Fruit fly (Drosophila melanogaster) whole organism, embryonic: ENCODE results near the gene Ugt37B1.

Experiments
- Atf6 ChIP-seq: fragments of 200-800 bp; sonication (Bioruptor generic); IDR thresholded peaks from 2 replicates; pipeline ENCODE4 v1.3.6; 2022; ENCODE audit warnings: missing biosample characterization, missing genetic modification characterization
- CG10366 ChIP-seq: fragments of 200-800 bp; sonication (Bioruptor generic); IDR thresholded peaks from 2 replicates; pipeline ENCODE4 v1.3.6; 2022; ENCODE audit warnings: missing biosample characterization, missing genetic modification characterization
- CG10979 ChIP-seq: fragments of 200-800 bp; sonication (Bioruptor generic); optimal IDR thresholded peaks from 2 replicates; lab custom pipeline; 2018; ENCODE audit warnings: missing biosample characterization, mild to moderate bottlenecking, missing genetic modification characterization, moderate library complexity
- CG11093 ChIP-seq: fragments of 200-800 bp; sonication (Bioruptor generic); IDR thresholded peaks from 3 replicates; pipeline ENCODE4 v1.3.6; 2022; ENCODE audit warnings: missing biosample characterization, missing genetic modification characterization
- CG13296 ChIP-seq: fragments of 200-800 bp; sonication (Bioruptor generic); optimal IDR thresholded peaks from 3 replicates; lab custom pipeline; 2018; ENCODE audit warnings: missing biosample characterization, mild to moderate bottlenecking, missing genetic modification characterization
- CG14860 ChIP-seq: fragments of 200-800 bp; sonication (Bioruptor generic); IDR thresholded peaks from 3 replicates; pipeline ENCODE4 v1.3.6; 2022; ENCODE audit warnings: missing biosample characterization, missing genetic modification characterization; ENCODE audit not compliant: partially characterized antibody
- CG1603 ChIP-seq: fragments of 200-800 bp; sonication (Bioruptor generic); optimal IDR thresholded peaks from 2 replicates; lab custom pipeline; 2019; ENCODE audit warnings: missing biosample characterization, mild to moderate bottlenecking, missing genetic modification characterization, moderate library complexity
- CG17361 ChIP-seq: fragments of 200-800 bp; sonication (Bioruptor generic); IDR thresholded peaks from 3 replicates; pipeline ENCODE4 v1.3.6; 2022; ENCODE audit warnings: missing biosample characterization, missing genetic modification characterization
- CG2712 ChIP-seq: fragments of 200-800 bp; optimal IDR thresholded peaks from 3 replicates; lab custom pipeline; 2019; ENCODE audit warnings: missing biosample characterization, mild to moderate bottlenecking, missing genetic modification characterization, moderate library complexity
- CG3281 ChIP-seq: fragments of 200-800 bp; sonication (Bioruptor generic); optimal IDR thresholded peaks from 3 replicates; lab custom pipeline; 2017; ENCODE audit warnings: missing biosample characterization, mild to moderate bottlenecking, missing genetic modification characterization
- CG33557 ChIP-seq: fragments of 200-800 bp; sonication (Bioruptor generic); optimal IDR thresholded peaks from 2 replicates; lab custom pipeline; 2019; ENCODE audit warnings: missing biosample characterization, mild to moderate bottlenecking, missing genetic modification characterization, moderate library complexity
- CG34224 ChIP-seq: fragments of 200-800 bp; sonication (Bioruptor generic); IDR thresholded peaks from 3 replicates; pipeline ENCODE4 v1.3.6; 2022; ENCODE audit warnings: missing biosample characterization, missing genetic modification characterization; ENCODE audit not compliant: partially characterized antibody
- CG34422 ChIP-seq: fragments of 200-800 bp; sonication (Bioruptor generic); IDR thresholded peaks from 3 replicates; pipeline ENCODE4 v1.3.6; 2022; ENCODE audit warnings: missing biosample characterization, missing genetic modification characterization
- CG3995 ChIP-seq: fragments of 200-800 bp; sonication (Bioruptor generic); optimal IDR thresholded peaks from 3 replicates; lab custom pipeline; 2016; ENCODE audit warnings: missing biosample characterization, missing genetic modification characterization
- CG4282 ChIP-seq: fragments of 200-800 bp; sonication (Bioruptor generic); optimal IDR thresholded peaks from 2 replicates; lab custom pipeline; 2016; ENCODE audit warnings: missing biosample characterization, missing genetic modification characterization
- CG4404 ChIP-seq: fragments of 200-800 bp; sonication (Bioruptor generic); IDR thresholded peaks from 2 replicates; pipeline ENCODE4 v1.3.6; 2022; ENCODE audit warnings: missing biosample characterization, missing genetic modification characterization
- CG4730 ChIP-seq: fragments of 200-800 bp; sonication (Bioruptor generic); IDR thresholded peaks from 2 replicates; pipeline ENCODE4 v1.3.6; 2022; ENCODE audit warnings: missing biosample characterization, missing genetic modification characterization
- CG5180 ChIP-seq: fragments of 200-800 bp; sonication (Bioruptor generic); optimal IDR thresholded peaks from 3 replicates; lab custom pipeline; 2017; ENCODE audit warnings: missing biosample characterization, missing genetic modification characterization, mild to moderate bottlenecking, moderate library complexity, missing genetic modification reagents
- CG6175 ChIP-seq: fragments of 200-800 bp; sonication (Bioruptor generic); IDR thresholded peaks from 3 replicates; pipeline ENCODE4 v1.3.6; 2022; ENCODE audit warnings: missing biosample characterization, missing genetic modification characterization
- CG7556 ChIP-seq: fragments of 200-800 bp; sonication (Bioruptor generic); optimal IDR thresholded peaks from 2 replicates; lab custom pipeline; 2017; ENCODE audit warnings: missing biosample characterization, mild to moderate bottlenecking, missing genetic modification characterization
- CG7745 ChIP-seq: fragments of 200-800 bp; sonication (Bioruptor generic); optimal IDR thresholded peaks from 2 replicates; lab custom pipeline; 2018; ENCODE audit warnings: missing biosample characterization, mild to moderate bottlenecking, missing genetic modification characterization, moderate library complexity
- CG7928 ChIP-seq: fragments of 200-800 bp; sonication (Bioruptor generic); optimal IDR thresholded peaks from 2 replicates; lab custom pipeline; 2017; ENCODE audit warnings: missing biosample characterization, mild to moderate bottlenecking, missing genetic modification characterization
- CG8290 ChIP-seq, 3 experiments: fragments of 200-800 bp; sonication (Bioruptor generic); optimal IDR thresholded peaks; 2 replicates each; lab custom pipeline; 2016 to 2019; ENCODE audit warnings: missing biosample characterization in 3 of 3, missing genetic modification characterization in 3 of 3, mild to moderate bottlenecking in 2 of 3, moderate library complexity in 1 of 3
- CG8924 ChIP-seq: fragments of 200-800 bp; optimal IDR thresholded peaks from 3 replicates; lab custom pipeline; 2019; ENCODE audit warnings: missing biosample characterization, mild to moderate bottlenecking, missing genetic modification characterization, moderate library complexity
- CG9817 ChIP-seq: fragments of 200-800 bp; sonication (Bioruptor generic); optimal IDR thresholded peaks from 2 replicates; lab custom pipeline; 2018; ENCODE audit warnings: missing biosample characterization, mild to moderate bottlenecking, missing genetic modification characterization, moderate library complexity
- CHES-1-like ChIP-seq: fragments of 200-800 bp; sonication (Bioruptor generic); optimal IDR thresholded peaks from 2 replicates; lab custom pipeline; 2016; ENCODE audit warnings: missing biosample characterization, missing genetic modification characterization
- Camta ChIP-seq: fragments of 200-800 bp; sonication (Bioruptor generic); optimal IDR thresholded peaks from 2 replicates; lab custom pipeline; 2016; ENCODE audit warnings: missing biosample characterization, missing genetic modification characterization
- CrebB ChIP-seq: fragments of 200-800 bp; sonication (Bioruptor generic); optimal IDR thresholded peaks from 3 replicates; lab custom pipeline; 2018; ENCODE audit warnings: missing biosample characterization, mild to moderate bottlenecking, missing genetic modification characterization
- E2f2 ChIP-seq: fragments of 200-800 bp; sonication (Bioruptor generic); IDR thresholded peaks from 2 replicates; pipeline ENCODE4 v1.3.6; 2022; ENCODE audit warnings: missing biosample characterization, missing genetic modification characterization
- Eip74EF ChIP-seq, 2 experiments: fragments of 200-800 bp in 1 of 2; fragments of >200 bp in 1 of 2; sonication (Bioruptor generic) in 1 of 2; optimal IDR thresholded peaks; 2 replicates each; lab custom pipeline; 2017 to 2019; ENCODE audit warnings: missing biosample characterization in 2 of 2, missing genetic modification characterization in 2 of 2, mild to moderate bottlenecking in 1 of 2, moderate library complexity in 1 of 2
- Hand ChIP-seq: fragments of 200-800 bp; sonication (Bioruptor generic); optimal IDR thresholded peaks from 2 replicates; lab custom pipeline; 2017; ENCODE audit warnings: mild to moderate bottlenecking, missing biosample characterization, missing genetic modification reagents, missing genetic modification characterization
- Meics ChIP-seq: fragments of 200-800 bp; sonication (Bioruptor generic); optimal IDR thresholded peaks from 2 replicates; lab custom pipeline; 2017; ENCODE audit warnings: missing biosample characterization, mild to moderate bottlenecking, missing genetic modification characterization
- Neu2 ChIP-seq: fragments of 200-800 bp; sonication (Bioruptor generic); optimal IDR thresholded peaks from 3 replicates; lab custom pipeline; 2016; ENCODE audit warnings: missing biosample characterization, missing genetic modification characterization, borderline replicate concordance
- Rfx ChIP-seq: fragments of 200-800 bp; sonication (Bioruptor generic); IDR thresholded peaks from 2 replicates; pipeline ENCODE4 v1.3.6; 2022; ENCODE audit warnings: missing biosample characterization, missing genetic modification characterization
- Spps ChIP-seq: fragments of 200-800 bp; sonication (Bioruptor generic); optimal IDR thresholded peaks from 2 replicates; lab custom pipeline; 2018; ENCODE audit warnings: missing biosample characterization, mild to moderate bottlenecking, missing genetic modification characterization
- Taf1 ChIP-seq: fragments of 200-800 bp; sonication (Bioruptor generic); IDR thresholded peaks from 2 replicates; pipeline ENCODE4 v1.3.6; 2022; ENCODE audit warnings: missing biosample characterization, missing genetic modification characterization
- ash1 ChIP-seq: fragments of 200-800 bp; sonication (Bioruptor generic); optimal IDR thresholded peaks from 2 replicates; lab custom pipeline; 2018; ENCODE audit warnings: missing biosample characterization, mild to moderate bottlenecking, missing genetic modification characterization
- bab2 ChIP-seq: fragments of 200-800 bp; sonication (Bioruptor generic); optimal IDR thresholded peaks from 2 replicates; lab custom pipeline; 2016; ENCODE audit warnings: missing biosample characterization, missing genetic modification characterization
- cad ChIP-seq: fragments of >200 bp; optimal IDR thresholded peaks from 2 replicates; lab custom pipeline; 2017; ENCODE audit warnings: missing biosample characterization, missing genetic modification characterization
- fd3F ChIP-seq: fragments of 200-800 bp; sonication (Bioruptor generic); optimal IDR thresholded peaks from 2 replicates; lab custom pipeline; 2018; ENCODE audit warnings: missing biosample characterization, mild to moderate bottlenecking, missing genetic modification characterization, moderate library complexity
- gce ChIP-seq: fragments of 200-800 bp; sonication (Bioruptor generic); IDR thresholded peaks from 3 replicates; pipeline ENCODE4 v1.3.6; 2022; ENCODE audit warnings: missing biosample characterization, missing genetic modification characterization
- gem ChIP-seq: fragments of 200-800 bp; sonication (Bioruptor generic); optimal IDR thresholded peaks from 2 replicates; lab custom pipeline; 2019; ENCODE audit warnings: missing biosample characterization, mild to moderate bottlenecking, missing genetic modification characterization, moderate library complexity
- grau ChIP-seq: fragments of 200-800 bp; optimal IDR thresholded peaks from 3 replicates; lab custom pipeline; 2019; ENCODE audit warnings: missing biosample characterization, mild to moderate bottlenecking, missing genetic modification characterization, moderate library complexity
- kni ChIP-seq: fragments of 200-800 bp; sonication (Bioruptor generic); optimal IDR thresholded peaks from 3 replicates; lab custom pipeline; 2017; ENCODE audit warnings: mild to moderate bottlenecking, missing biosample characterization, missing genetic modification reagents, missing genetic modification characterization
- peb ChIP-seq: fragments of 200-800 bp; sonication (Bioruptor generic); IDR thresholded peaks from 2 replicates; pipeline ENCODE4 v1.3.6; 2022; ENCODE audit warnings: missing biosample characterization, missing genetic modification characterization
- row ChIP-seq: fragments of 200-800 bp; sonication (Bioruptor generic); IDR thresholded peaks from 3 replicates; pipeline ENCODE4 v1.3.6; 2022; ENCODE audit warnings: missing biosample characterization, missing genetic modification characterization
- sima ChIP-seq: fragments of 200-800 bp; sonication (Bioruptor generic); optimal IDR thresholded peaks from 2 replicates; lab custom pipeline; 2016; ENCODE audit warnings: missing biosample characterization, missing genetic modification characterization
- sob ChIP-seq: fragments of 200-800 bp; sonication (Bioruptor generic); IDR thresholded peaks from 2 replicates; pipeline ENCODE4 v1.3.6; 2022; ENCODE audit warnings: missing biosample characterization, missing genetic modification characterization
- tio ChIP-seq: fragments of 200-800 bp; sonication (Bioruptor generic); optimal IDR thresholded peaks from 2 replicates; lab custom pipeline; 2017; ENCODE audit warnings: missing biosample characterization, missing genetic modification characterization, inconsistent platforms
- unpg ChIP-seq: fragments of 200-800 bp; sonication (Bioruptor generic); optimal IDR thresholded peaks from 3 replicates; lab custom pipeline; 2018; ENCODE audit warnings: missing biosample characterization, mild to moderate bottlenecking, missing genetic modification characterization, moderate library complexity
- zen2 ChIP-seq: fragments of 200-800 bp; sonication (Bioruptor generic); IDR thresholded peaks from 3 replicates; pipeline ENCODE4 v1.3.6; 2022; ENCODE audit warnings: missing biosample characterization, missing genetic modification characterization; ENCODE audit not compliant: partially characterized antibody

Ugt37B1 gene

dm6 chr2L:6210818-6211217 lies 14.0 kb upstream of the Ugt37B1 start (continued):
- TF ChIP-seq tio (GFP tag; lab: Kevin White, UChicago): peak; percentile 27
- TF ChIP-seq zen2 (GFP tag; lab: Robert Waterston, UW): no peak
- TF ChIP-seq grau (tag; lab: Kevin White, UChicago): no peak
- TF ChIP-seq CG2712 (tag; lab: Kevin White, UChicago): peak; percentile 39
- TF ChIP-seq gem (tag; lab: Kevin White, UChicago): peak; percentile 58
- peak; percentile 39 for TF ChIP-seq CG10979 (tag; lab: Kevin White, UChicago)
- no peak for TF ChIP-seq Spps (tag; lab: Kevin White, UChicago)
- peak; percentile 32; the same call in 1 of the 3 replicates for TF ChIP-seq CG17361 (GFP tag; lab: Robert Waterston, UW)
- TF ChIP-seq Taf1 (GFP tag; lab: Robert Waterston, UW): no peak
- no peak for TF ChIP-seq CG13296 (GFP tag; lab: Kevin White, UChicago)
- peak; percentile 5 for TF ChIP-seq unpg (GFP tag; lab: Kevin White, UChicago)
- TF ChIP-seq CrebB (tag; lab: Kevin White, UChicago): no peak
- TF ChIP-seq CG34422: no peak
- TF ChIP-seq Neu2 (GFP tag; lab: Kevin White, UChicago): no peak
- TF ChIP-seq CG33557 (GFP tag; lab: Kevin White, UChicago): peak; percentile 10
- no peak for TF ChIP-seq CG10366 (GFP tag; lab: Robert Waterston, UW)
- TF ChIP-seq CG8924 (tag; lab: Kevin White, UChicago): no peak
- no peak for TF ChIP-seq sima (GFP tag; lab: Kevin White, UChicago)
- TF ChIP-seq CG14860 (GFP tag; lab: Robert Waterston, UW): no peak
- TF ChIP-seq CG4730 (GFP tag; lab: Robert Waterston, UW): no peak
- no peak for TF ChIP-seq CHES-1-like (GFP tag; lab: Kevin White, UChicago)
- TF ChIP-seq Camta: no peak
- TF ChIP-seq CG1603 (tag; lab: Kevin White, UChicago): no peak
- TF ChIP-seq Atf6: no peak
- TF ChIP-seq CG11093 (GFP tag; lab: Robert Waterston, UW): no peak
- TF ChIP-seq CG34224 (GFP tag; lab: Robert Waterston, UW): no peak
- TF ChIP-seq CG7928 (GFP tag; lab: Kevin White, UChicago): no peak
- no peak for TF ChIP-seq CG4404 (GFP tag; lab: Robert Waterston, UW)
- no peak for TF ChIP-seq bab2 (GFP tag; lab: Kevin White, UChicago)
- TF ChIP-seq peb (GFP tag; lab: Robert Waterston, UW): no peak
- TF ChIP-seq CG7745 (tag; lab: Kevin White, UChicago): no peak
- no peak for TF ChIP-seq E2f2 (GFP tag; lab: Robert Waterston, UW)
- no peak for TF ChIP-seq CG7556 (GFP tag; lab: Kevin White, UChicago)
- TF ChIP-seq gce (GFP tag; lab: Robert Waterston, UW): no peak
- TF ChIP-seq kni (GFP tag; lab: Kevin White, UChicago): no peak
- TF ChIP-seq Hand: no peak
- TF ChIP-seq CG6175 (GFP tag; lab: Robert Waterston, UW): no peak

DNA sequence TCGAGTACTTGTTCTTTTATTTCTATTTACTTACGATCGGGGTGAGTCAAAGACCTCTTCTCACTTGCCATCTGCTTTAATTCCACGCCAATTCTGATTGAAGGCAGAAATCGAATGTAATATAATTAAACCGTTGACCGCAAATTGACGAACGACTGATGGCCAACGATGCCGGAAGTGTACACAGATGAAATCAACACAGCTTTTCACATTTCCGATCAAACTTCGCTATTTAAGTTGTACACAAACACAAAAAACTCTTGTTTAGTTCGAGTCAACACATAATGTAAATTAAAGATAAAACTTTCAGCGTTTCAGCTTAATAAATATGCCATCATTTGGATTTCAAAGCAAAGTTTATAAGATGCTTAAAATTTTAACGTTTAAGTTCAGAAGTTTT lies 13.3 kb upstream of the Ugt37B1 start:
- TF ChIP-seq row: no peak
- no peak for TF ChIP-seq CG8290 (GFP tag; optimal IDR thresholded peaks at IDR 0.05; lab: Kevin White, UChicago)
- peak in 1 of 2 experiments; percentile 29 for TF ChIP-seq CG8290 (tag; optimal IDR thresholded peaks at IDR 0.05; lab: Kevin White, UChicago)
- peak in 1 of 2 experiments; percentile 2 for TF ChIP-seq Eip74EF (GFP tag; optimal IDR thresholded peaks at IDR 0.05; lab: Kevin White, UChicago)
- TF ChIP-seq CG3281 (GFP tag; lab: Kevin White, UChicago): peak; percentile 37
- no peak for TF ChIP-seq cad (GFP tag; lab: Kevin White, UChicago)
- TF ChIP-seq fd3F: peak; percentile 56
- TF ChIP-seq CG3995: no peak
- no peak for TF ChIP-seq CG4282 (GFP tag; lab: Kevin White, UChicago)
- no peak for TF ChIP-seq CG5180
- TF ChIP-seq sob: peak; percentile 33; the same call in 1 of the 2 replicates
- peak; percentile 2 for TF ChIP-seq CG9817 (tag; lab: Kevin White, UChicago)
- peak; percentile 1 for TF ChIP-seq Meics
- TF ChIP-seq Rfx (GFP tag; lab: Robert Waterston, UW): peak; percentile 52; the same call in 1 of the 2 replicates
- TF ChIP-seq ash1: no peak
